Worm (Caenorhabditis elegans) whole organism, L2 larva: ENCODE data around the gene pid-1.
A peak's percentile ranks its signal among the peaks of the same experiment; 100 is the strongest.

ENCODE experiments used
- ama-1 ChIP-seq: fragments of 150-350 bp; optimal IDR thresholded peaks from 2 replicates; lab custom pipeline; 2018; ENCODE audit warnings: inconsistent platforms
- dmd-4 ChIP-seq: sonication (generic microtip); optimal IDR thresholded peaks from 2 replicates; lab custom pipeline; 2017; ENCODE audit warnings: missing biosample characterization, missing genetic modification characterization
- egl-27 ChIP-seq: sonication (generic microtip); optimal IDR thresholded peaks from 3 replicates; lab custom pipeline; 2017; ENCODE audit warnings: missing biosample characterization, missing genetic modification reagents, missing genetic modification characterization
- elt-1 ChIP-seq: fragments of 150-350 bp; optimal IDR thresholded peaks from 2 replicates; lab custom pipeline; 2014; ENCODE audit warnings: missing biosample characterization, missing genetic modification characterization
- lsy-2 ChIP-seq, 2 experiments: fragments of 150-350 bp in 1 of 2; sonication (generic microtip) in 1 of 2; optimal IDR thresholded peaks; 2 replicates each; lab custom pipeline; 2014 to 2017; ENCODE audit warnings: missing biosample characterization in 2 of 2, missing genetic modification characterization in 2 of 2
- nhr-11 ChIP-seq: fragments of 150-350 bp; optimal IDR thresholded peaks from 2 replicates; lab custom pipeline; 2014; ENCODE audit warnings: missing biosample characterization, missing genetic modification characterization
- nhr-12 ChIP-seq: fragments of 150-350 bp; optimal IDR thresholded peaks from 2 replicates; lab custom pipeline; 2014; ENCODE audit warnings: missing biosample characterization, missing genetic modification characterization
- nhr-237 ChIP-seq: fragments of 150-350 bp; optimal IDR thresholded peaks from 2 replicates; lab custom pipeline; 2014; ENCODE audit warnings: missing biosample characterization, missing genetic modification characterization
- nhr-25 ChIP-seq: fragments of 150-350 bp; sonication (generic microtip); optimal IDR thresholded peaks from 3 replicates; lab custom pipeline; 2014; ENCODE audit warnings: missing biosample characterization, missing genetic modification characterization
- nhr-6 ChIP-seq: fragments of 150-350 bp; optimal IDR thresholded peaks from 2 replicates; lab custom pipeline; 2014; ENCODE audit warnings: missing biosample characterization, missing genetic modification characterization
- unc-39 ChIP-seq: fragments of 150-350 bp; optimal IDR thresholded peaks from 2 replicates; lab custom pipeline; 2014; ENCODE audit warnings: missing biosample characterization, missing genetic modification characterization
- unc-62 ChIP-seq: fragments of 150-350 bp; optimal IDR thresholded peaks from 2 replicates; lab custom pipeline; 2014; ENCODE audit warnings: missing biosample characterization, missing genetic modification reagents, missing genetic modification characterization
- ztf-4 ChIP-seq: fragments of 150-350 bp; optimal IDR thresholded peaks from 2 replicates; lab custom pipeline; 2014; ENCODE audit warnings: missing biosample characterization, missing genetic modification characterization

DNA sequence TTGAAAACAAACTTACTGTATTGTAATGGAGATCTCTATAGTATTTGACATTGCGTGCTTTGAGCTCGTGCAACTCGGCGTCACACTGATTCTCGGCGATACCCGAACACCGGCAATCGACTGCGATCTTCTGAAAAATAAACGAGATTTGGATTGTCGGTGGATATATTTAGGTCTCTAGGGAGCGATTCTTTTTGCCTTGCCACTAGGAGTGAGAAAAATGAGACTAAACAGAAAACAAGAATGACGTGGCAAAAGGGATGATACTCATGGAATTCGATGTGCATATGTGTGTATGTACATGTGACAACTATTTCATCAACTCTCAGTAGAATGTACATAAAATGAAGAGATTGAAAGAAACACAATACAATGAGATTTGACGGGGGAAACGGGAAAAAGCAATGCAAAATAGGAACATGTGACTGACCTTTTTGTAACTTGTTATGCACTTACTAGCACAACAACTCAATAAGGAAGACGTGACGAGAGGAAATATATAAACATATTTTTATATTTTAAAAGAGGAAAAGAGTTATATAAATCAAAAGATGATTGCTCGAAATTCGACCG, 24.3 kb upstream of the pid-1 start:
- TF ChIP-seq nhr-12 (tag; lab: Kevin White, UChicago), result no peak
- no peak for TF ChIP-seq nhr-25 (tag; lab: Kevin White, UChicago)
- peak in 1 of 2 experiments; percentile 49 for TF ChIP-seq lsy-2 (tag; optimal IDR thresholded peaks at IDR 0.05; lab: Kevin White, UChicago)
- no peak for TF ChIP-seq ztf-4 (tag; lab: Kevin White, UChicago)
- no peak for TF ChIP-seq unc-62 (GFP tag; lab: Kevin White, UChicago)
- TF ChIP-seq dmd-4 (tag; lab: Kevin White, UChicago), result no peak
- TF ChIP-seq nhr-237 (tag; lab: Kevin White, UChicago), result no peak
- TF ChIP-seq nhr-6 (tag; lab: Kevin White, UChicago), result no peak
- no peak for TF ChIP-seq nhr-11 (tag; lab: Kevin White, UChicago)
- no peak for TF ChIP-seq ama-1 (lab: Kevin White, UChicago)
- no peak for TF ChIP-seq unc-39 (tag; lab: Kevin White, UChicago)
- no peak for TF ChIP-seq elt-1 (tag; lab: Kevin White, UChicago)
- TF ChIP-seq egl-27 (tag; lab: Kevin White, UChicago), result no peak
